Worm (Caenorhabditis elegans): ENCODE measurements around the gene T24D5.4.

- TF ChIP-seq F13C5.2 (tag; optimal IDR thresholded peaks at IDR 0.05) (no peak), hmbx-1 (tag; optimal IDR thresholded peaks at IDR 0.05) (no peak), ama-1 (optimal IDR thresholded peaks at IDR 0.05) (no peak), ets-7 (tag; optimal IDR thresholded peaks at IDR 0.05) (no peak), hmg-4 (GFP tag; optimal IDR thresholded peaks at IDR 0.05) (no peak), ceh-36 (tag; optimal IDR thresholded peaks at IDR 0.05) (no peak), flt-1 (GFP tag; IDR thresholded peaks at IDR 0.05) (no peak), tbx-37 (GFP tag; conservative IDR thresholded peaks at IDR 0.05) (no peak), ceh-13 (GFP tag; optimal IDR thresholded peaks at IDR 0.05) (no peak)
Observed at ce11 chrX:12619165-12619564, 22.2 kb downstream of the T24D5.4 start, which contains the start of gene R09A8.2.
